Fruit fly (Drosophila melanogaster) whole organism, adult: Measurements from ENCODE around the gene fzy.
A peak's percentile ranks its signal among the peaks of the same experiment; 100 is the strongest.

ENCODE experiments used
- CG11617 ChIP-seq: fragments of 200-800 bp; sonication (Bioruptor generic); optimal IDR thresholded peaks from 2 replicates; lab custom pipeline; 2017; ENCODE audit warnings: mild to moderate bottlenecking, missing biosample characterization, missing genetic modification reagents, missing genetic modification characterization
- CG12768 ChIP-seq: fragments of 200-800 bp; sonication (Bioruptor generic); optimal IDR thresholded peaks from 2 replicates; lab custom pipeline; 2017; ENCODE audit warnings: missing biosample characterization, missing genetic modification characterization, mild to moderate bottlenecking, moderate library complexity, missing genetic modification reagents
- CG14711 ChIP-seq: fragments of 200-800 bp; sonication (Bioruptor generic); optimal IDR thresholded peaks from 2 replicates; lab custom pipeline; 2018; ENCODE audit warnings: missing biosample characterization, mild to moderate bottlenecking, missing genetic modification characterization, moderate library complexity
- CG1620 ChIP-seq: fragments of 200-800 bp; sonication (Bioruptor generic); optimal IDR thresholded peaks from 2 replicates; lab custom pipeline; 2016; ENCODE audit warnings: missing biosample characterization, missing genetic modification characterization
- CG33017 ChIP-seq: fragments of 200-800 bp; sonication (Bioruptor generic); optimal IDR thresholded peaks from 2 replicates; lab custom pipeline; 2018; ENCODE audit warnings: missing biosample characterization, mild to moderate bottlenecking, missing genetic modification characterization, moderate library complexity
- CG5204 ChIP-seq: fragments of 200-800 bp; sonication (Bioruptor generic); optimal IDR thresholded peaks from 2 replicates; lab custom pipeline; 2016; ENCODE audit warnings: missing biosample characterization, missing genetic modification characterization
- CG7045 ChIP-seq: fragments of 200-800 bp; sonication (Bioruptor generic); optimal IDR thresholded peaks from 2 replicates; lab custom pipeline; 2017; ENCODE audit warnings: missing biosample characterization, mild to moderate bottlenecking, missing genetic modification characterization
- CG7101 ChIP-seq: fragments of 200-800 bp; sonication (Bioruptor generic); optimal IDR thresholded peaks from 2 replicates; lab custom pipeline; 2018; ENCODE audit warnings: missing biosample characterization, mild to moderate bottlenecking, missing genetic modification characterization, moderate library complexity
- Clk ChIP-seq: fragments of 200-800 bp; sonication (Bioruptor generic); optimal IDR thresholded peaks from 2 replicates; lab custom pipeline; 2017; ENCODE audit warnings: missing biosample characterization, missing genetic modification characterization
- Crg-1 ChIP-seq: fragments of 200-800 bp; sonication (Bioruptor generic); optimal IDR thresholded peaks from 2 replicates; lab custom pipeline; 2016; ENCODE audit warnings: missing biosample characterization, missing genetic modification characterization
- Hr96 ChIP-seq: fragments of 200-800 bp; sonication (Bioruptor generic); optimal IDR thresholded peaks from 2 replicates; lab custom pipeline; 2016; ENCODE audit warnings: missing biosample characterization, missing genetic modification characterization
- Mnt ChIP-seq: fragments of 200-800 bp; sonication (Bioruptor generic); optimal IDR thresholded peaks from 2 replicates; lab custom pipeline; 2016; ENCODE audit warnings: missing biosample characterization, mild to moderate bottlenecking, missing genetic modification characterization
- bab1 ChIP-seq: fragments of 200-800 bp; sonication (Bioruptor generic); optimal IDR thresholded peaks from 3 replicates; lab custom pipeline; 2019; ENCODE audit warnings: missing biosample characterization, mild to moderate bottlenecking, missing genetic modification characterization, moderate library complexity
- cic ChIP-seq: fragments of 200-800 bp; sonication (Bioruptor generic); optimal IDR thresholded peaks from 2 replicates; lab custom pipeline; 2017; ENCODE audit warnings: missing biosample characterization, mild to moderate bottlenecking, missing genetic modification characterization, moderate library complexity
- cnc ChIP-seq, 2 experiments: fragments of >200 bp; optimal IDR thresholded peaks; 2 replicates each; lab custom pipeline; 2017
- kay ChIP-seq: fragments of 200-800 bp; sonication (Bioruptor generic); peaks from one replicate; lab custom pipeline; 2016; ENCODE audit warnings: missing biosample characterization, missing genetic modification characterization, borderline replicate concordance
- ovo ChIP-seq: fragments of 200-800 bp; sonication (Bioruptor generic); optimal IDR thresholded peaks from 2 replicates; lab custom pipeline; 2016; ENCODE audit warnings: missing biosample characterization, missing genetic modification characterization
- pad ChIP-seq: fragments of 200-800 bp; sonication (Bioruptor generic); optimal IDR thresholded peaks from 3 replicates; lab custom pipeline; 2017; ENCODE audit warnings: missing biosample characterization, missing genetic modification characterization, mild to moderate bottlenecking, moderate library complexity, missing genetic modification reagents
- tj ChIP-seq: fragments of 200-800 bp; sonication (Bioruptor generic); optimal IDR thresholded peaks from 3 replicates; lab custom pipeline; 2017; ENCODE audit warnings: missing biosample characterization, mild to moderate bottlenecking, missing genetic modification characterization, moderate library complexity
- toe ChIP-seq: fragments of 200-800 bp; sonication (Bioruptor generic); optimal IDR thresholded peaks from 2 replicates; lab custom pipeline; 2016; ENCODE audit warnings: missing biosample characterization, missing genetic modification characterization

fzy gene

DNA sequence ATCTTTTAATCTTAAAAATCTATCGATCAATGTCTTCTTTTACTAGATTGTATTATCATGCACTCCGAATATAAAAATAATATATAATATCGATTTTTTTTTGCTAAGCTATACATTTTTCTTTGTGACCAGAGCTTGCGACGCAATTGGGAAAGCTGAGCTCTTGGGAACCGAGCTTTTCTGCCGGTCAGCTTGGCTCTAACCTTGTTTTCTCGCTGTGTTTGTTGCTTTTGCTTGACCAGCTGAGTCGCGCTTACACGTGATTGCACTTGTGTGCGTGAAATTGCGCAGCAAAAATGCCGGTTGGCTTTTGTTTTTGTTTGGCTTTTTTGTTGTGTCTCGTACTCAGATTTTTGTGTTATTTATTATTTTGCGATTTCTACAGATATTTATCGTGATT, 37.3 kb upstream of the fzy start:
- TF ChIP-seq cic = peak; percentile 31
- TF ChIP-seq tj = peak; percentile 92
- TF ChIP-seq CG33017 (tag; lab: Kevin White, UChicago) = peak; percentile 1
- no peak for TF ChIP-seq CG5204 (GFP tag; lab: Kevin White, UChicago)
- no peak for TF ChIP-seq Clk (GFP tag; lab: Kevin White, UChicago)
- peak; percentile 6 for TF ChIP-seq Mnt
- peak; percentile 53 for TF ChIP-seq kay (GFP tag; lab: Kevin White, UChicago)

DNA sequence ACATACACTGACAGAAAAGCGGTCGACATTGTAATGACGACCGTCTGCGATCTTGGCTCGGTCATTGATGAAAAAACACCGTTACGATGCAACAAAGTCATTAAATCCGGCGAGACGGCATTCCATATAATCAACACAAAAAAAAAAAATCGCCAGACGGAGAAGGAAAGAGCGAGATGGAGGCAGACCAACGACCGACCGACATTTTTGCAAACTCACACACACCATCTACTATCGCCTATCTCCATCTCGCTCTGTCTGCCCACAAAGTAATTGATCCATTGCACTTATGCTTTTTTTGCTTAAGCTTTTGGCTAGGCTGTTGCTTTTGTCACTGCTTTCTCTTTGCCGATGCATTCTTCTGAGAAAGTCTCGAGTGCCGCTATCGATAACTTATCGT, 36.7 kb upstream of the fzy start:
- TF ChIP-seq ovo (peak; percentile 24), cic (peak; percentile 5), tj (peak; percentile 70), CG5204 (GFP tag; lab: Kevin White, UChicago) (no peak), Hr96 (GFP tag; lab: Kevin White, UChicago) (no peak), pad (GFP tag; lab: Kevin White, UChicago) (peak; percentile 14), Crg-1 (GFP tag; lab: Kevin White, UChicago) (no peak)

DNA sequence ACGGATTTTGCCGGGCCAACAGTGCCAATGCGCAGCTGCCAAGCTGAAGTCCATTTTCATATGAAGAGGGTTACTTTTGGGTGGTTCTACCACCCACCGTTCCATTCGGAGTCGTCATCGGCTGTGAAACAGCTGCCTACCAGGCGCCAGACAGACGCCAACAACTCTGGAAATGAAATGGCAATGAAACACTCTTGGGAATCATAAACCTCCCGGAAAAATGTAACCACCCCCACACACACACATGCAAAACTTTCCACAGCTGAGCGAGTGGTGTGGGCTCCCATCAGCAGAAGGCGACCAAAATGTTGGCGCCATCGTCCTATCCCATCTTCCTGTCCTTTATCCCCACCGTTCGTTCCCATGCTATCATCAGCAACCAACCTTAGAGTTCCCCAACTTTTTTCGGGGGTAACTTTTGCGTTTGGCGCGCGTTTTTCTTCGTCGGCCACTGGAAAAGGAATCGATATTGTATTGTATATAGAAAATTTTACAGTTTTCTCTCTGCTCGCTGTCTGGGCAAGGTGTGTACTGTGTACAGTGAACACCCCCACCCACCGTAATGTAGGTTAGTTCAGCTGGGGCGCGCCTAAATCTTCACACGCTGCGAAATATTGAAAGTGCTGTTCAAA, 35.5 kb upstream of the fzy start:
- TF ChIP-seq Mnt = no peak
- TF ChIP-seq CG1620 (GFP tag; lab: Kevin White, UChicago) = no peak
- TF ChIP-seq CG33017 (tag; lab: Kevin White, UChicago) = no peak
- no peak for TF ChIP-seq CG7101 (tag; lab: Kevin White, UChicago)
- no peak for TF ChIP-seq Clk (GFP tag; lab: Kevin White, UChicago)
- no peak for TF ChIP-seq cnc (optimal IDR thresholded peaks at IDR 0.05; lab: Kevin White, UChicago)
- TF ChIP-seq CG5204 (GFP tag; lab: Kevin White, UChicago) = no peak
- no peak for TF ChIP-seq bab1 (GFP tag; lab: Kevin White, UChicago)
- TF ChIP-seq CG7045 (GFP tag; lab: Kevin White, UChicago) = no peak
- TF ChIP-seq ovo = no peak
- no peak for TF ChIP-seq CG12768 (GFP tag; lab: Kevin White, UChicago)
- no peak for TF ChIP-seq pad (GFP tag; lab: Kevin White, UChicago)
- TF ChIP-seq toe (GFP tag; lab: Kevin White, UChicago) = no peak
- no peak for TF ChIP-seq Hr96 (GFP tag; lab: Kevin White, UChicago)
- no peak for TF ChIP-seq CG11617 (GFP tag; lab: Kevin White, UChicago)
- no peak for TF ChIP-seq kay (GFP tag; lab: Kevin White, UChicago)

DNA sequence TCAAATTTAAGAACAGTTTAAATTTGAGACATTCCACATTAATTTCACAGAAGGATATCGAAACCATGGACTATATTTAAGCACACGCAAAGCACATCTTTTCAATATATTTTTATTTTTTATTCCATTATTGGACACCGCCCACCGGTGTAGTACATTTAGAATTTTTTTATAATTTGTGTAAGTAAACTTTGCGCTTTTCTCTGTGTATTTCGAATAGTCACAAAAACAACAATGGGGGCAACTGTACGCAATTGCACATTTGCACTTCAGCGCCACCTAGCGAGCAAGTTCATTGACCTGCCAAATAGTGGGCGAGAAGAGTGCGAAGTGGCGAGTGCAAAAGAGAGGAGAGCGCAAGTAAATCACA, 35.0 kb upstream of the fzy start:
- TF ChIP-seq CG7101 (tag; lab: Kevin White, UChicago) (peak; percentile 26), kay (GFP tag; lab: Kevin White, UChicago) (no peak), toe (GFP tag; lab: Kevin White, UChicago) (no peak), CG11617 (GFP tag; lab: Kevin White, UChicago) (peak; percentile 30), pad (GFP tag; lab: Kevin White, UChicago) (peak; percentile 15), CG33017 (tag; lab: Kevin White, UChicago) (no peak), cic (no peak), CG5204 (GFP tag; lab: Kevin White, UChicago) (peak; percentile 31), Clk (GFP tag; lab: Kevin White, UChicago) (peak; percentile 30), Hr96 (GFP tag; lab: Kevin White, UChicago) (no peak), Mnt (no peak), tj (peak; percentile 24), cnc (optimal IDR thresholded peaks at IDR 0.05; lab: Kevin White, UChicago) (no peak), CG14711 (tag; lab: Kevin White, UChicago) (peak; percentile 2), CG7045 (GFP tag; lab: Kevin White, UChicago) (peak; percentile 7), bab1 (GFP tag; lab: Kevin White, UChicago) (no peak), ovo (no peak), CG1620 (GFP tag; lab: Kevin White, UChicago) (no peak), CG12768 (GFP tag; lab: Kevin White, UChicago) (no peak)

DNA sequence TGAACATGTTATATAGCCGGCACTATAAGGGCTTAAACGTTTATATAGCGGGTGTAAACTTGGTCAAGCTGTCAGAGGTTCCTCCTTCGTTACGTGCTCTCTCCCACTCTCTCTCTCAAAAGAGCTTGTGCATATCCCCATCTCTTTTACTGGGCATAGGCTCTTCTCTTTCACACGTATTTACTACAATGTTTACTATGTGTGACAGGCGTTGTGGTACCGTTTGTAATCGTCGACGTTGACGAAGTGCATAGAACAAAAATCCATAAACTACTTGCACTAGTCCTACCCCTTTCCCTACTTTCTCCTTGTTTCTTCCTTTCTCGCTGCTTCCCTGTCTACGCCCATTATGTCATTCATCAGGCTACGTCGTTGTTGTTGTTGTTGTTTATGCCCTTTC, 33.9 kb upstream of the fzy start:
- TF ChIP-seq CG1620 (GFP tag; lab: Kevin White, UChicago) (no peak), CG7101 (tag; lab: Kevin White, UChicago) (peak; percentile 24), pad (GFP tag; lab: Kevin White, UChicago) (peak; percentile 27), CG5204 (GFP tag; lab: Kevin White, UChicago) (no peak), Mnt (no peak), kay (GFP tag; lab: Kevin White, UChicago) (no peak), cic (peak; percentile 74)

DNA sequence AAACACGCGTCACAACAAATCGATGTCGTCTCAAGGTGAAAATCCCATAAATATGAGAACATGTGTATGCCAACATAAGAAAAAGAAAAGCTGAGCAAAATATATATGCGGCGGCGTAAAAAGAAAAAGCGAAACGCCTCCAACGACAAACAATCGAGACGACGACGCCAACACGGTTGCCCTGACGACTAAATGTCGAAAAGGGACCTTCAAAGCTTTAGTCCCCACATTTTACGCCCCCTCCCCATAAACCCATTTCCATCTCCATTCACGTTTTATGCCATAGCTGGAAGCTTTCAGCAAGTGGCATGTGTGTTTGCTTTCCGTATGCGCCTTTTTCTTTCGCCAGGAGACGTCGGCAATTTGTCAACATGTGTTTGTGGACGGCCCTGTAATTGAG, 32.8 kb upstream of the fzy start:
- no peak for TF ChIP-seq toe (GFP tag; lab: Kevin White, UChicago)
- TF ChIP-seq pad (GFP tag; lab: Kevin White, UChicago) = no peak
- no peak for TF ChIP-seq CG7101 (tag; lab: Kevin White, UChicago)
- TF ChIP-seq CG12768 (GFP tag; lab: Kevin White, UChicago) = no peak
- TF ChIP-seq Crg-1 (GFP tag; lab: Kevin White, UChicago) = no peak
- TF ChIP-seq Mnt = no peak
- no peak for TF ChIP-seq CG7045 (GFP tag; lab: Kevin White, UChicago)
- TF ChIP-seq kay (GFP tag; lab: Kevin White, UChicago) = no peak
- TF ChIP-seq Clk (GFP tag; lab: Kevin White, UChicago) = no peak
- TF ChIP-seq CG14711 (tag; lab: Kevin White, UChicago) = no peak
- no peak for TF ChIP-seq Hr96 (GFP tag; lab: Kevin White, UChicago)
- TF ChIP-seq ovo = no peak
- no peak for TF ChIP-seq CG1620 (GFP tag; lab: Kevin White, UChicago)
- TF ChIP-seq cic = no peak
- no peak for TF ChIP-seq CG11617 (GFP tag; lab: Kevin White, UChicago)
- no peak for TF ChIP-seq CG33017 (tag; lab: Kevin White, UChicago)
- TF ChIP-seq CG5204 (GFP tag; lab: Kevin White, UChicago) = no peak
- TF ChIP-seq bab1 (GFP tag; lab: Kevin White, UChicago) = no peak
- no peak for TF ChIP-seq cnc (optimal IDR thresholded peaks at IDR 0.05; lab: Kevin White, UChicago)
